Fruit fly (Drosophila melanogaster): ENCODE data around the gene CG15824.

The CG15824 gene

DNA sequence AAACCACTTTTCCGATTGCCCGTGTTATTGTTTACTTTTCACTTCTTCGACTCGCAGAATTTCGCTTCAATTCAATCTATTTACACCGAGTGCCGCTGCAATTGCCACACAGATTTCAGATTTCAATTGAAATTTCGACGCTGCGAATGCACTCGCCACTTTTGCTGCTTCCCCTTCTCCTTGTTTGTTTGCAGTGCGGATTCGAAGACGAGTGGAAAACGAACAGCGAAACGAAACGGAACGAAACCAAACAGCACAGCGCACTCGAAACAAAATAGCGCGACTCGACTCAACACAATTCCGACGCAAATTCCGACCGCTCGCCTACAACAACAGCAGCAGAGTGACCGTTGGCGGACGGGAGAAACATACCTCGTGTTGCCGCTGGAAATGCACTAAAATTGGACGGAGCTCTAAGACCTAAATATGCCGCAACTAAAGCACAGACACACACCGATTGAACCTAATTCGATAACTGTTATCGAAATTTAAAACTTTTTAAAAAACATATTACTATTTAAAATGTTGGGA, 34.1 kb downstream of the CG15824 start, which contains the start of gene drongo (continued):
- peak; percentile 9 for TF ChIP-seq CG17359 (tag; optimal IDR thresholded peaks at IDR 0.05)
- TF ChIP-seq CG12236 (GFP tag; optimal IDR thresholded peaks at IDR 0.05), result no peak
- no peak for TF ChIP-seq NC2α (GFP tag; optimal IDR thresholded peaks at IDR 0.05)
- TF ChIP-seq her (GFP tag; optimal IDR thresholded peaks at IDR 0.05), result peak; percentile 67
- TF ChIP-seq E2f2 (GFP tag; IDR thresholded peaks at IDR 0.05), result peak; percentile 97
- TF ChIP-seq CG7556 (GFP tag; optimal IDR thresholded peaks at IDR 0.05), result peak; percentile 4
- peak; percentile 95 for TF ChIP-seq Dp (GFP tag; optimal IDR thresholded peaks at IDR 0.05)
- no peak for TF ChIP-seq CG5245 (GFP tag; optimal IDR thresholded peaks at IDR 0.05)
- TF ChIP-seq Dip3 (GFP tag; optimal IDR thresholded peaks at IDR 0.05), result peak; percentile 18
- TF ChIP-seq az2 (GFP tag; optimal IDR thresholded peaks at IDR 0.05), result no peak
- TF ChIP-seq fru (optimal IDR thresholded peaks at IDR 0.05), result no peak
- peak; percentile 60 for TF ChIP-seq CG17385 (GFP tag; optimal IDR thresholded peaks at IDR 0.05)
- no peak for TF ChIP-seq trh (GFP tag; optimal IDR thresholded peaks at IDR 0.05)
- TF ChIP-seq Hmx (GFP tag; optimal IDR thresholded peaks at IDR 0.05), result no peak
- TF ChIP-seq fd96Cb (tag; optimal IDR thresholded peaks at IDR 0.05), result no peak
- peak; percentile 47; the same call in 1 of the 2 replicates for TF ChIP-seq CG16779 (GFP tag; IDR thresholded peaks at IDR 0.05)
- peak; percentile 87 for TF ChIP-seq chinmo (GFP tag; IDR thresholded peaks at IDR 0.05; ENCODE audit: partially characterized antibody)
- no peak for TF ChIP-seq lov (optimal IDR thresholded peaks at IDR 0.05)
- 0 out of 3 replicates have a peak, but pooled peaks have one; percentile 11 for TF ChIP-seq lov (GFP tag; IDR thresholded peaks at IDR 0.05)
- no peak for TF ChIP-seq CG11723 (GFP tag; optimal IDR thresholded peaks at IDR 0.05)
- no peak; the same call in 1 of the 2 replicates for TF ChIP-seq stc (GFP tag; IDR thresholded peaks at IDR 0.05)
- peak; percentile 84 for TF ChIP-seq Myb (GFP tag; optimal IDR thresholded peaks at IDR 0.05)
- peak; percentile 33 for TF ChIP-seq gcm (GFP tag; optimal IDR thresholded peaks at IDR 0.05)
- TF ChIP-seq CG17568 (GFP tag; optimal IDR thresholded peaks at IDR 0.05), result no peak
- TF ChIP-seq CG3163 (GFP tag; optimal IDR thresholded peaks at IDR 0.05), result peak; percentile 18
- no peak; the same call in 1 of the 2 replicates for TF ChIP-seq Bgb (GFP tag; IDR thresholded peaks at IDR 0.05; ENCODE audit: partially characterized antibody)
- no peak for TF ChIP-seq mld (GFP tag; IDR thresholded peaks at IDR 0.05; ENCODE audit: partially characterized antibody)
- TF ChIP-seq Doc3 (GFP tag; IDR thresholded peaks at IDR 0.05; ENCODE audit: partially characterized antibody), result no peak
- peak; percentile 48 for TF ChIP-seq CG13296 (GFP tag; optimal IDR thresholded peaks at IDR 0.05)
- TF ChIP-seq bab2 (GFP tag; optimal IDR thresholded peaks at IDR 0.05), result peak; percentile 27
- 0 out of 3 replicates have a peak, but pooled peaks have one; percentile 44 for TF ChIP-seq otp (GFP tag; IDR thresholded peaks at IDR 0.05)
- peak; percentile 14 for TF ChIP-seq dm (GFP tag; optimal IDR thresholded peaks at IDR 0.05)
- no peak for TF ChIP-seq CG10209 (GFP tag; optimal IDR thresholded peaks at IDR 0.05)
- TF ChIP-seq CG9215 (GFP tag; IDR thresholded peaks at IDR 0.05), result no peak
- peak; percentile 50 for TF ChIP-seq CG2120 (GFP tag; optimal IDR thresholded peaks at IDR 0.05)
- no peak for TF ChIP-seq CG10462 (GFP tag; optimal IDR thresholded peaks at IDR 0.05)
- TF ChIP-seq HLHmδ (GFP tag; optimal IDR thresholded peaks at IDR 0.05), result peak; percentile 90
- no peak for TF ChIP-seq Hey (tag; optimal IDR thresholded peaks at IDR 0.05)
- TF ChIP-seq CG2889 (GFP tag; IDR thresholded peaks at IDR 0.05), result no peak
- no peak for TF ChIP-seq run (tag; optimal IDR thresholded peaks at IDR 0.05)
- peak; percentile 6 to 44 for TF ChIP-seq chif (GFP tag; optimal IDR thresholded peaks at IDR 0.05)
- no peak for TF ChIP-seq crp (GFP tag; optimal IDR thresholded peaks at IDR 0.05)
- no peak for TF ChIP-seq CkIIα-i1 (GFP tag; IDR thresholded peaks at IDR 0.05)
- peak; percentile 83 for TF ChIP-seq MESR4 (GFP tag; optimal IDR thresholded peaks at IDR 0.05)
- peak; percentile 20 for TF ChIP-seq CG4328 (GFP tag; optimal IDR thresholded peaks at IDR 0.05)
- TF ChIP-seq CG11695 (GFP tag; IDR thresholded peaks at IDR 0.05), result no peak
- TF ChIP-seq Sin3A (optimal IDR thresholded peaks at IDR 0.05), result peak; percentile 37
- no peak for TF ChIP-seq dysf (GFP tag; IDR thresholded peaks at IDR 0.05)
- no peak for TF ChIP-seq CG30431 (GFP tag; optimal IDR thresholded peaks at IDR 0.05)
- TF ChIP-seq al (GFP tag; IDR thresholded peaks at IDR 0.05), result 0 out of 2 replicates have a peak, but pooled peaks have one; percentile 17
- no peak for TF ChIP-seq CG10274 (GFP tag; optimal IDR thresholded peaks at IDR 0.05)
